Worm (Caenorhabditis elegans) whole organism, L2 larva: ENCODE results near the gene R151.2.

Experiments
- ZK546.5 ChIP-seq: sonication (generic microtip); optimal IDR thresholded peaks from 2 replicates; lab custom pipeline; 2017; ENCODE audit warnings: missing biosample characterization, missing genetic modification characterization
- aly-2 ChIP-seq: fragments of 150-350 bp; optimal IDR thresholded peaks from 2 replicates; lab custom pipeline; 2014; ENCODE audit warnings: missing biosample characterization, missing genetic modification characterization
- nhr-11 ChIP-seq: fragments of 150-350 bp; optimal IDR thresholded peaks from 2 replicates; lab custom pipeline; 2014; ENCODE audit warnings: missing biosample characterization, missing genetic modification characterization
- sem-4 ChIP-seq: fragments of 150-350 bp; optimal IDR thresholded peaks from 2 replicates; lab custom pipeline; 2014; ENCODE audit warnings: missing biosample characterization, missing genetic modification reagents, missing genetic modification characterization
- skn-1 ChIP-seq: sonication (generic microtip); optimal IDR thresholded peaks from 2 replicates; lab custom pipeline; 2017; ENCODE audit warnings: missing biosample characterization, missing genetic modification characterization
- snpc-4 ChIP-seq: fragments of 150-350 bp; optimal IDR thresholded peaks from 2 replicates; lab custom pipeline; 2014; ENCODE audit warnings: missing biosample characterization, missing genetic modification characterization
- unc-39 ChIP-seq: fragments of 150-350 bp; optimal IDR thresholded peaks from 2 replicates; lab custom pipeline; 2014; ENCODE audit warnings: missing biosample characterization, missing genetic modification characterization

- no peak for TF ChIP-seq snpc-4
- no peak for TF ChIP-seq aly-2 (tag; lab: Kevin White, UChicago)
- TF ChIP-seq skn-1 = no peak
- no peak for TF ChIP-seq ZK546.5 (tag; lab: Kevin White, UChicago)
- no peak for TF ChIP-seq unc-39
- TF ChIP-seq nhr-11 (tag; lab: Kevin White, UChicago) = no peak
- no peak for TF ChIP-seq sem-4 (tag; lab: Kevin White, UChicago)
Observed at ce11 chrIII:7229687-7230086, 19.9 kb downstream of the R151.2 start, which contains the start of gene R151.8.
